Worm (Caenorhabditis elegans) whole organism, young adult: ENCODE results near the gene F21C10.18.

ENCODE experiments used
- Y53F4B.3 ChIP-seq: fragments of 200-800 bp; sonication (Bioruptor generic); IDR thresholded peaks from 2 replicates; pipeline ENCODE4 v1.3.6; 2022; ENCODE audit warnings: missing genetic modification reagents, missing genetic modification characterization, missing compliant biosample characterization
- Y79H2A.3 ChIP-seq: fragments of 200-800 bp; sonication (Bioruptor generic); conservative IDR thresholded peaks from 2 replicates; pipeline ENCODE4 v1.3.6; 2022; ENCODE audit warnings: missing genetic modification reagents, missing genetic modification characterization, missing compliant biosample characterization
- bed-2 ChIP-seq: fragments of 200-800 bp; sonication (Bioruptor generic); IDR thresholded peaks from 2 replicates; pipeline ENCODE4 v1.3.6; 2022; ENCODE audit warnings: missing genetic modification reagents, missing genetic modification characterization, missing compliant biosample characterization
- ets-4 ChIP-seq: fragments of 200-800 bp; sonication (Bioruptor generic); optimal IDR thresholded peaks from 2 replicates; lab custom pipeline; 2018; ENCODE audit warnings: mild to moderate bottlenecking, missing genetic modification characterization, missing compliant biosample characterization
- nhr-120 ChIP-seq: fragments of 200-800 bp; sonication (Bioruptor generic); IDR thresholded peaks from 2 replicates; pipeline ENCODE4 v1.3.6; 2022; ENCODE audit warnings: missing genetic modification characterization, missing compliant biosample characterization
- sea-2 ChIP-seq: fragments of 200-800 bp; sonication (Bioruptor generic); IDR thresholded peaks from 2 replicates; pipeline ENCODE4 v1.3.6; 2022; ENCODE audit warnings: missing genetic modification characterization, missing compliant biosample characterization
- snpc-4 ChIP-seq, 5 experiments: fragments of 150-350 bp in 1 of 5; sonication (generic microtip) in 4 of 5; optimal IDR thresholded peaks; 2 replicates each; lab custom pipeline; 2014 to 2018; ENCODE audit warnings: missing genetic modification characterization in 5 of 5, missing biosample characterization in 3 of 5, antibody characterized with exemption in 2 of 5, mild to moderate bottlenecking in 2 of 5, missing compliant biosample characterization in 2 of 5, missing genotype in 2 of 5, moderate library complexity in 2 of 5, missing genetic modification reagents in 1 of 5

ce11 chrV:9109281-9109680 lies 962 bp downstream of the F21C10.18 start, which contains the start of gene pqn-31:
- TF ChIP-seq Y79H2A.3 (no peak), ets-4 (no peak), snpc-4 (GFP tag; optimal IDR thresholded peaks at IDR 0.05; lab: Kevin White, UChicago) (no peak), snpc-4 (tag; optimal IDR thresholded peaks at IDR 0.05; lab: Kevin White, UChicago) (no peak), bed-2 (GFP tag; lab: Robert Waterston, UW) (no peak), Y53F4B.3 (GFP tag; lab: Robert Waterston, UW) (no peak), sea-2 (GFP tag; lab: Robert Waterston, UW) (no peak), nhr-120 (GFP tag; lab: Robert Waterston, UW) (no peak)
